Fruit fly (Drosophila melanogaster) whole organism, embryonic: ENCODE results near the gene CG3149.

Experiments used
- Abd-B ChIP-seq: fragments of 200-800 bp; sonication (Bioruptor generic); optimal IDR thresholded peaks from 2 replicates; lab custom pipeline; 2018; ENCODE audit warnings: missing biosample characterization, mild to moderate bottlenecking, missing genetic modification characterization, moderate library complexity
- BtbVII ChIP-seq: fragments of 200-800 bp; sonication (Bioruptor generic); optimal IDR thresholded peaks from 3 replicates; lab custom pipeline; 2017; ENCODE audit warnings: missing biosample characterization, mild to moderate bottlenecking, missing genetic modification characterization
- CG10543 ChIP-seq: fragments of 200-800 bp; sonication (Bioruptor generic); optimal IDR thresholded peaks from 3 replicates; lab custom pipeline; 2017; ENCODE audit warnings: missing biosample characterization, mild to moderate bottlenecking, missing genetic modification characterization, moderate library complexity
- CG34422 ChIP-seq: fragments of 200-800 bp; sonication (Bioruptor generic); IDR thresholded peaks from 3 replicates; pipeline ENCODE4 v1.3.6; 2022; ENCODE audit warnings: missing biosample characterization, missing genetic modification characterization
- CG8478 ChIP-seq: fragments of >200 bp; optimal IDR thresholded peaks from 2 replicates; lab custom pipeline; 2018
- Dip2 ChIP-seq: fragments of 200-800 bp; sonication (Bioruptor generic); IDR thresholded peaks from 2 replicates; pipeline ENCODE4 v1.3.6; 2022; ENCODE audit warnings: missing biosample characterization, missing genetic modification characterization
- HHEX ChIP-seq: fragments of 200-800 bp; sonication (Bioruptor generic); optimal IDR thresholded peaks from 3 replicates; lab custom pipeline; 2017; ENCODE audit warnings: missing biosample characterization, mild to moderate bottlenecking, missing genetic modification characterization, missing genetic modification reagents
- bab2 ChIP-seq: fragments of 200-800 bp; sonication (Bioruptor generic); optimal IDR thresholded peaks from 2 replicates; lab custom pipeline; 2016; ENCODE audit warnings: missing biosample characterization, missing genetic modification characterization
- dimm ChIP-seq: fragments of 200-800 bp; sonication (Bioruptor generic); IDR thresholded peaks from 2 replicates; pipeline ENCODE4 v1.3.6; 2022; ENCODE audit warnings: missing biosample characterization, missing genetic modification characterization
- gem ChIP-seq: fragments of 200-800 bp; sonication (Bioruptor generic); optimal IDR thresholded peaks from 2 replicates; lab custom pipeline; 2019; ENCODE audit warnings: missing biosample characterization, mild to moderate bottlenecking, missing genetic modification characterization, moderate library complexity
- ranshi ChIP-seq: fragments of 200-800 bp; sonication (Bioruptor generic); IDR thresholded peaks from 2 replicates; pipeline ENCODE4 v1.3.6; 2022; ENCODE audit warnings: missing biosample characterization, missing genetic modification characterization
- sima ChIP-seq: fragments of 200-800 bp; sonication (Bioruptor generic); optimal IDR thresholded peaks from 2 replicates; lab custom pipeline; 2016; ENCODE audit warnings: missing biosample characterization, missing genetic modification characterization
- ssp ChIP-seq: fragments of 200-800 bp; sonication (Bioruptor generic); IDR thresholded peaks from 2 replicates; pipeline ENCODE4 v1.3.6; 2022; ENCODE audit warnings: missing biosample characterization, missing genetic modification characterization
- tna ChIP-seq: fragments of 200-800 bp; sonication (Bioruptor generic); IDR thresholded peaks from 2 replicates; pipeline ENCODE4 v1.3.6; 2022; ENCODE audit warnings: missing biosample characterization, missing genetic modification characterization; ENCODE audit not compliant: partially characterized antibody

DNA sequence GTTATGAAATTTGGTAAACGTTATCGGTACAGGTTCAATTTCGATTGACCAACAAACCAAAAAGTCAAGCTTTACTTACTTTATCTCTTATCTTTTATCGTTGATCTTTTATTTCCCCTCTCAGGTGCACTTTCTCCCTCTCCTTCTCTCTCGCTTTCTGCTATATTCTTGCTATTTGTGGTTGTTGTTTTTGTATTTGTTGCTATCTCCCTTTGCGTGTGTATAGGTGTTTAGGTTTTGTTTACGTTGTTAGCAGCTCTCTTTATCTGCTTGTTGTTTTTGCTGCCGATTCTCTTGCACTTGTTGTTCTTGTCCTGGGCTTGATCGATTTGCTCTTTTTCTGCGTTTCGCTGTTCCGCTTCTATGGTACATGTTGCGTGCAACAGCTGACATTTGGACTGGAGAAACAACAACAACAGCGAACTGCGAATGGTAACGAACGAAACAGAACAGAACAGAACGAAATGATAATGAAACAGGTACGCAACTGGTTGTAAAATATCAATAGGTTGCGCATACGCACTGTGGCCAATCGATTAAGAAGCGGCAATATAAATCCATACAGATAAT lies 49.4 kb upstream of the CG3149 start:
- TF ChIP-seq CG8478 (no peak), BtbVII (GFP tag; lab: Kevin White, UChicago) (no peak), dimm (GFP tag; lab: Robert Waterston, UW) (no peak), Dip2 (no peak), Abd-B (GFP tag; lab: Kevin White, UChicago) (no peak), tna (GFP tag; lab: Robert Waterston, UW) (no peak), bab2 (GFP tag; lab: Kevin White, UChicago) (no peak), ssp (GFP tag; lab: Robert Waterston, UW) (no peak), ranshi (no peak), CG34422 (GFP tag; lab: Robert Waterston, UW) (no peak), HHEX (GFP tag; lab: Kevin White, UChicago) (no peak), CG10543 (no peak), gem (tag; lab: Kevin White, UChicago) (no peak), sima (GFP tag; lab: Kevin White, UChicago) (no peak)
